Fruit fly (Drosophila melanogaster): ENCODE results near the gene Prp3.

Prp3 gene

dm6 chr3L:19954426-19954825 lies 44.3 kb downstream of the Prp3 start, which contains the start of gene CG42654:
Gene CG42654, minus strand, starts transcription at chr3L:19954526.
- TF ChIP-seq CG32121 (GFP tag; IDR thresholded peaks at IDR 0.05), result no peak
- TF ChIP-seq CG14655 (GFP tag; optimal IDR thresholded peaks at IDR 0.05), result no peak
- TF ChIP-seq CG8159 (tag; optimal IDR thresholded peaks at IDR 0.05), result no peak
- no peak for TF ChIP-seq CG13204 (GFP tag; optimal IDR thresholded peaks at IDR 0.05)
- TF ChIP-seq EcR (GFP tag; optimal IDR thresholded peaks at IDR 0.05), result no peak
- TF ChIP-seq fd96Ca (GFP tag; IDR thresholded peaks at IDR 0.05), result no peak
- no peak for TF ChIP-seq gl (tag; optimal IDR thresholded peaks at IDR 0.05)
- TF ChIP-seq CG17806 (tag; optimal IDR thresholded peaks at IDR 0.05), result no peak
- TF ChIP-seq Pif1B (GFP tag; optimal IDR thresholded peaks at IDR 0.05), result no peak

- TF ChIP-seq CG32121 (GFP tag; IDR thresholded peaks at IDR 0.05), result no peak
- TF ChIP-seq CG4496 (GFP tag; IDR thresholded peaks at IDR 0.05), result no peak
- TF ChIP-seq CG34367 (tag; optimal IDR thresholded peaks at IDR 0.05), result no peak
- no peak for TF ChIP-seq CG14655 (GFP tag; optimal IDR thresholded peaks at IDR 0.05)
- TF ChIP-seq CG12605 (GFP tag; IDR thresholded peaks at IDR 0.05), result no peak
- TF ChIP-seq CG9948 (tag; optimal IDR thresholded peaks at IDR 0.05), result no peak
- TF ChIP-seq Pif1A (GFP tag; optimal IDR thresholded peaks at IDR 0.05), result no peak
- no peak for TF ChIP-seq CG10348 (GFP tag; IDR thresholded peaks at IDR 0.05)
- no peak for TF ChIP-seq Snoo (tag; optimal IDR thresholded peaks at IDR 0.05)
- TF ChIP-seq rn (GFP tag; IDR thresholded peaks at IDR 0.05), result no peak
- no peak for TF ChIP-seq gl (tag; optimal IDR thresholded peaks at IDR 0.05)
- TF ChIP-seq CG15710 (tag; optimal IDR thresholded peaks at IDR 0.05), result no peak
- no peak for TF ChIP-seq CG8159 (tag; optimal IDR thresholded peaks at IDR 0.05)
Observed at dm6 chr3L:19955699-19956098, 45.6 kb downstream of the Prp3 start, which contains the start of gene CG42263. Gene CG42263, minus strand, starts transcription at chr3L:19955799.

dm6 chr3L:19961805-19962204 lies 51.7 kb downstream of the Prp3 start:
- peak; percentile 26 for TF ChIP-seq Pif1B (GFP tag; optimal IDR thresholded peaks at IDR 0.05)
- TF ChIP-seq CG32121 (GFP tag; IDR thresholded peaks at IDR 0.05), result no peak
- no peak for TF ChIP-seq gl (tag; optimal IDR thresholded peaks at IDR 0.05)
- TF ChIP-seq CG8301 (tag; optimal IDR thresholded peaks at IDR 0.05), result peak; percentile 39
- TF ChIP-seq D1 (tag; optimal IDR thresholded peaks at IDR 0.05), result no peak
- peak; percentile 51 for TF ChIP-seq CG8159 (tag; optimal IDR thresholded peaks at IDR 0.05)
- no peak for TF ChIP-seq CG10348 (GFP tag; IDR thresholded peaks at IDR 0.05)
- TF ChIP-seq fd96Ca (GFP tag; IDR thresholded peaks at IDR 0.05), result no peak
- TF ChIP-seq CG17806 (tag; optimal IDR thresholded peaks at IDR 0.05), result no peak
- TF ChIP-seq Pif1A (GFP tag; optimal IDR thresholded peaks at IDR 0.05), result no peak
- peak; percentile 56 for TF ChIP-seq CG15710 (tag; optimal IDR thresholded peaks at IDR 0.05)
- no peak for TF ChIP-seq EcR (GFP tag; optimal IDR thresholded peaks at IDR 0.05)
- TF ChIP-seq CG12605 (GFP tag; IDR thresholded peaks at IDR 0.05), result peak; percentile 38; the same call in 1 of the 2 replicates
- TF ChIP-seq CG13204 (GFP tag; optimal IDR thresholded peaks at IDR 0.05), result no peak
- peak; percentile 40 for TF ChIP-seq CG14655 (GFP tag; optimal IDR thresholded peaks at IDR 0.05)
- no peak for TF ChIP-seq Ets98B (GFP tag; IDR thresholded peaks at IDR 0.05)
- no peak for TF ChIP-seq rn (GFP tag; IDR thresholded peaks at IDR 0.05)
- 0 out of 3 replicates have a peak, but pooled peaks have one; percentile 20 for TF ChIP-seq CG4496 (GFP tag; IDR thresholded peaks at IDR 0.05)
- peak; percentile 41 for TF ChIP-seq CG34367 (tag; optimal IDR thresholded peaks at IDR 0.05)
